Worm (Caenorhabditis elegans): ENCODE measurements around the gene fbxa-136.

The fbxa-136 gene

ce11 chrV:17506289-17506688 lies 14.5 kb upstream of the fbxa-136 start, which contains the start of gene srw-31:
TSS of gene srw-31 (plus strand) at chrV:17506589.
- TF ChIP-seq ztf-29 (GFP tag; IDR thresholded peaks at IDR 0.05): no peak
- TF ChIP-seq cog-1 (tag; optimal IDR thresholded peaks at IDR 0.05): no peak
- no peak for TF ChIP-seq ref-1 (GFP tag; conservative IDR thresholded peaks at IDR 0.05)
- TF ChIP-seq T22C8.4 (GFP tag; IDR thresholded peaks at IDR 0.05): no peak
- no peak for TF ChIP-seq tab-1 (GFP tag; IDR thresholded peaks at IDR 0.05)
- no peak for TF ChIP-seq ztf-23 (GFP tag; IDR thresholded peaks at IDR 0.05)
- TF ChIP-seq med-1 (GFP tag; optimal IDR thresholded peaks at IDR 0.05; ENCODE audit: insufficient read depth): no peak
- TF ChIP-seq flt-1 (GFP tag; IDR thresholded peaks at IDR 0.05): no peak
- no peak for TF ChIP-seq klf-2 (GFP tag; conservative IDR thresholded peaks at IDR 0.05)

- TF ChIP-seq med-1 (GFP tag; optimal IDR thresholded peaks at IDR 0.05; ENCODE audit: insufficient read depth): no peak
- no peak for TF ChIP-seq klf-2 (GFP tag; conservative IDR thresholded peaks at IDR 0.05)
- no peak for TF ChIP-seq flt-1 (GFP tag; IDR thresholded peaks at IDR 0.05)
- no peak for TF ChIP-seq cog-1 (tag; optimal IDR thresholded peaks at IDR 0.05)
- TF ChIP-seq ztf-23 (GFP tag; IDR thresholded peaks at IDR 0.05): no peak
- no peak for TF ChIP-seq ref-1 (GFP tag; conservative IDR thresholded peaks at IDR 0.05)
- no peak for TF ChIP-seq tab-1 (GFP tag; IDR thresholded peaks at IDR 0.05)
- no peak for TF ChIP-seq T22C8.4 (GFP tag; IDR thresholded peaks at IDR 0.05)
- TF ChIP-seq ztf-29 (GFP tag; IDR thresholded peaks at IDR 0.05): no peak
These were observed 12.3 kb upstream of the fbxa-136 start, which contains the start of gene srw-32 for ce11 chrV:17508493-17508892. TSS of gene srw-32 (plus strand) at chrV:17508793.

DNA sequence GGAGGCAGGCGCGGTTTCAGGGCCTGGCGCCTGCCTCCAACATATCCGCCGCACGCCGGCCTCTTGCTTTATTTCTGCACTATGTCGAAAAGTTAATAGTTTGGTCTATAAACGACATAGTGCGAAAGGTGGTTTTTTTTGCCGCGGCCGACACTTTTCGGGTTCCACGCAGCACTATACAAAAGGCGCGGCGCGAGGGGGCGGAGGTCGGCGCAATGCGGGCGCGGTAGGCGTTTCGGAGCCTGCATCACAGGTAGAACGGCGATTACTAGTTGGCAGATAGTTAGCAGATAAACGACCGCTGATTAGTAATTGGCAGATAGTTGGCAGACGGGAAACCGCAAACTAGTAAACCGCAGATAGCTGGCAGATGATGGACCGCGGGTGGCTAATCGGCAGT lies 8.1 kb upstream of the fbxa-136 start:
- no peak for TF ChIP-seq flt-1 (GFP tag; IDR thresholded peaks at IDR 0.05)
- 0 out of 2 replicates have a peak, but pooled peaks have one; percentile 32 for TF ChIP-seq tab-1 (GFP tag; IDR thresholded peaks at IDR 0.05)

- TF ChIP-seq med-1 (GFP tag; optimal IDR thresholded peaks at IDR 0.05; ENCODE audit: insufficient read depth) (no peak), ref-1 (GFP tag; conservative IDR thresholded peaks at IDR 0.05) (0 out of 2 replicates have a peak, but pooled peaks have one; percentile 10), T22C8.4 (GFP tag; IDR thresholded peaks at IDR 0.05) (no peak), tab-1 (GFP tag; IDR thresholded peaks at IDR 0.05) (no peak)
These were observed 7.0 kb upstream of the fbxa-136 start for ce11 chrV:17513831-17514230.

DNA sequence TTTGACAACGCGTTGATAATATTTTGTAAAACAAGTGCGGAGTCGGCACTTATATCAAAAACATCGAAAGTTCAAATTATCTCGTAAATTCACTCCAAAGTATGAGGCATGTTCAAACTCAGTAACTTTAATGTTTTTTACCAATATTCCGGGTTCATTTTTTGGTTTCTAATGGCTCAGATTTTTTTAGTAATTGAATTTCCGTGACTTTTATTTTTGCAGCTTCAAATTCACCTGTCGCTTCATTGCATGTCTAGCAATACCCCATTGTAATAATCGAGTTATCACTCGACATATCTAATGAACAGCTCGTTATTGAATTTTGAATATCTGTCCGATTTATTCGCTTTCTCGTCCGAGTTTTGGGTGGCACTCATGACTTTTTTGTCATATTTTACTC lies 6.9 kb downstream of the fbxa-136 start, which contains the start of gene srz-90:
srz-90 (plus strand) TSS at position 301 of the 400 bp plus-strand sequence.
- TF ChIP-seq T22C8.4 (GFP tag; IDR thresholded peaks at IDR 0.05) (no peak), med-1 (GFP tag; optimal IDR thresholded peaks at IDR 0.05; ENCODE audit: insufficient read depth) (no peak), cog-1 (tag; optimal IDR thresholded peaks at IDR 0.05) (no peak), ztf-23 (GFP tag; IDR thresholded peaks at IDR 0.05) (no peak), klf-2 (GFP tag; conservative IDR thresholded peaks at IDR 0.05) (no peak), tab-1 (GFP tag; IDR thresholded peaks at IDR 0.05) (no peak), flt-1 (GFP tag; IDR thresholded peaks at IDR 0.05) (no peak), ref-1 (GFP tag; conservative IDR thresholded peaks at IDR 0.05) (no peak), ztf-29 (GFP tag; IDR thresholded peaks at IDR 0.05) (no peak)

DNA sequence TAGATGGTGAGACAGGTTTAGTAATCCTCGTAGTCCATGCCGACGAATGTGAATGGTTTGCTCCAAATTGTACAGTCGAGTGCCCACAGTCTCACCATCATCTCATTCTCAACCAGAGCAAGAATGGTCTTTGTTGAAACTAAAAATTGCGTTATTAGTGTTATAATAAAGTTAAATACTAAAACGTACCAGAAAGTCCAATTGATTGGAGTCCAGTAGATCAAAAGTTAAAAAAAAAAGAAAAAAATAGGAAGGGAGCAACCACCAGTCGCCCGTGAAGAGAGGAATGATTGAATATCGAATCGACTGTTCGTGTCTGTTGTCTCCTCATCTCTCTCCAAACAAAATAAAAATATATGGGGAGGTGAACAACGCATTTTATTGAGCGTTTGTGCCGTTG lies 9.7 kb downstream of the fbxa-136 start, which contains the start of gene C18D4.12:
C18D4.12 (minus strand) TSS at position 101 of the 400 bp plus-strand sequence.
- TF ChIP-seq tab-1 (GFP tag; IDR thresholded peaks at IDR 0.05) (no peak), flt-1 (GFP tag; IDR thresholded peaks at IDR 0.05) (no peak), ref-1 (GFP tag; conservative IDR thresholded peaks at IDR 0.05) (no peak), cog-1 (tag; optimal IDR thresholded peaks at IDR 0.05) (no peak), ztf-29 (GFP tag; IDR thresholded peaks at IDR 0.05) (no peak), ztf-23 (GFP tag; IDR thresholded peaks at IDR 0.05) (no peak), T22C8.4 (GFP tag; IDR thresholded peaks at IDR 0.05) (no peak), med-1 (GFP tag; optimal IDR thresholded peaks at IDR 0.05; ENCODE audit: insufficient read depth) (no peak), klf-2 (GFP tag; conservative IDR thresholded peaks at IDR 0.05) (no peak)

DNA sequence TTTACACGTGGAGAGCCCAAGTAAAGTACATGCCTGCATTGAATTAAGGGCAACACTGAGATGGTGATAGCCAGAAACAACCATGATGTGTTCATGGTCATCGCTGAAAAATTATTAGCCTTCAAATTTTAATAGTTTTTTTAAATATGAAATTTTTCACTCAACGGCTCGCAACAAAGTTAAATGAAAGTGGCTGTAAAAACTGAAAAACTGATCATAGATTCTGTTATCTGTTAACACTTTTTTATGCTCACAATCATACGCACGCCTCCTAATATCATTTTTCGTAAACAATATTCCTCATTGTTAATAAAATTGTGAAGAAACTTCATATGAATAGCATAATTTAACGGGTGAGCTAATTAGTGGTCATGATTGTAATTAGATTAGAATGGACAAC lies 10.6 kb downstream of the fbxa-136 start, which contains the start of gene C18D4.4:
C18D4.4 (minus strand) TSS at position 101 of the 400 bp plus-strand sequence.
- TF ChIP-seq med-1 (GFP tag; optimal IDR thresholded peaks at IDR 0.05; ENCODE audit: insufficient read depth) (no peak), tab-1 (GFP tag; IDR thresholded peaks at IDR 0.05) (no peak), T22C8.4 (GFP tag; IDR thresholded peaks at IDR 0.05) (no peak), ref-1 (GFP tag; conservative IDR thresholded peaks at IDR 0.05) (no peak), klf-2 (GFP tag; conservative IDR thresholded peaks at IDR 0.05) (no peak), cog-1 (tag; optimal IDR thresholded peaks at IDR 0.05) (no peak), flt-1 (GFP tag; IDR thresholded peaks at IDR 0.05) (no peak), ztf-23 (GFP tag; IDR thresholded peaks at IDR 0.05) (no peak), ztf-29 (GFP tag; IDR thresholded peaks at IDR 0.05) (no peak)

DNA sequence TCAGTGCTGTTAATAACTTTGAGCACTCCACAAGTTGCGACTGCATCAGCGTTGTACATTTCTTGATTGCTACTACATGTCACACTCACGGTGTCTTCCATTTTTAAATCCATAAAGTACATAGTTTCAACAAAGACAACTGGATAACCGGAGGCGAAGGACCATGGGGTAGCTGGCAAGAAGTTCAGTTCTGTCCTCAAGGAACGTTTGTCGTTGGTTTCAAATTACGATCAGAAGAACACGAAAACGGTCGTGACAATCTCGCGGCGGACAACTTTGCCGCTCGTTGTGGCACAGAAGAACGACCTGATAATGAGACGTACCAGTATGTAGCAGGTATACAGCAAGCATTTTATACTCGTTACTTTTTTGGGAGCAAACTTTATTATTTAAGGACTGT lies 11.9 kb downstream of the fbxa-136 start, which contains the start of gene C18D4.3:
C18D4.3 (minus strand) TSS at position 101 of the 400 bp plus-strand sequence.
- no peak for TF ChIP-seq ref-1 (GFP tag; conservative IDR thresholded peaks at IDR 0.05)
- TF ChIP-seq ztf-23 (GFP tag; IDR thresholded peaks at IDR 0.05): no peak

DNA sequence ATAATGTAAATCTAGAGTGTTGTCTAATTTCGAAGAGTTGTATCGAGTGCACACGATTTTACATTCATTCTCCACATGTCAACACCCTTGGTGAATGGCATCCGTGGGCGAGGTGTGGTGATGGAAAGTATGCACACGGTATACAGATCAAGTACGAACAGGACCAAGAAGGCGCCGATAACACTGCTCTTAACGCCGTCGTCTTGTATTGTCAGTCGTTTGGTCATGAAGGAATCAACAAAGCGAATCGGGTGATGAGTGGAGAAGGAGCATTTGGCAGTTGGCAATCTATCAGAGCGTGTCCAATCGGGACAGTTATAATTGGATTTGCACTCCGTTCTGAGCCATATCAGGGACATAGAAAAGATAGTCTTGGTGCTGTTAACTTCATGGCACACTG lies 12.4 kb downstream of the fbxa-136 start:
- TF ChIP-seq T22C8.4 (GFP tag; IDR thresholded peaks at IDR 0.05) (no peak), med-1 (GFP tag; optimal IDR thresholded peaks at IDR 0.05; ENCODE audit: insufficient read depth) (no peak), ztf-23 (GFP tag; IDR thresholded peaks at IDR 0.05) (no peak), tab-1 (GFP tag; IDR thresholded peaks at IDR 0.05) (no peak), ztf-29 (GFP tag; IDR thresholded peaks at IDR 0.05) (no peak), ref-1 (GFP tag; conservative IDR thresholded peaks at IDR 0.05) (no peak), cog-1 (tag; optimal IDR thresholded peaks at IDR 0.05) (no peak), flt-1 (GFP tag; IDR thresholded peaks at IDR 0.05) (no peak), klf-2 (GFP tag; conservative IDR thresholded peaks at IDR 0.05) (no peak)

DNA sequence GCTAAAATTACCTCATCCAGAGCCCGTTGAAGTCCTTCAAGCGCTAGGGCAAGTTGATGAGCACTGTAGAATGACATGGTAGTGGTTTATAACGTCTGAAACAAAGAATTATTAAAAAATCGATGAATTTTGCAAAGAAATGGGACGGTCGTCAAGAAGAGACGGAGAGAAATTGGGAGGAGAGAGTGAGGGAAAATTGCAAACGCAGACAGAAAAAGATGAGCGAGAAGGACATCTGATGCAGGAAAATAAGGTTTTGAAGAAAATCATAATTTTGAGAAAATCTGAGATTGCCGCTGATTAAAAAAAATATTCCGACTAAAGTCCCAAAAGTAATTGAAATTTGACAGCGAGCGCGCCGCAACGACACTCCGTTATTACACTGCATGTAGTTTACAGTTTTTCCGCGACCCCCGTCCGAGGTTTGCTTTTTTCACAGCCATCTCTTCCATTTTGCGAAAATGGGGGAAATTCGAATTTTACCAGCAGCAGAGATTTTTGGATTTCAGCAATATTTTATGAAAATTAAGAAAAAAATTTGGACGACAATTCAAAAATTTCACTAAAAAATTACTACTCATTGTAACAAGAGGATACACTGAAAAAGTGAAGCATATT lies 17.6 kb downstream of the fbxa-136 start, which contains the start of gene C18D4.6:
C18D4.6 (minus strand) TSS at position 97 of the 618 bp plus-strand sequence.
- TF ChIP-seq med-1 (GFP tag; optimal IDR thresholded peaks at IDR 0.05; ENCODE audit: insufficient read depth) (no peak), cog-1 (tag; optimal IDR thresholded peaks at IDR 0.05) (no peak), ztf-29 (GFP tag; IDR thresholded peaks at IDR 0.05) (no peak), tab-1 (GFP tag; IDR thresholded peaks at IDR 0.05) (no peak), klf-2 (GFP tag; conservative IDR thresholded peaks at IDR 0.05) (no peak)

Measured in whole organism, midembryonic.